Fruit fly (Drosophila melanogaster): ENCODE measurements around the gene CG18417.

The CG18417 gene

dm6 chr3L:7399770-7400169 is at the start of gene CG18417:
TSS of gene CG18417 (plus strand) at chr3L:7400070.
- TF ChIP-seq CG8478 (optimal IDR thresholded peaks at IDR 0.05): no peak
- no peak for TF ChIP-seq CTCF (optimal IDR thresholded peaks at IDR 0.05)

dm6 chr3L:7356386-7357117 is 43.3 kb upstream of the CG18417 start, which contains the start of gene CTCF:
TSS of gene CTCF (minus strand) at chr3L:7356713.
- TF ChIP-seq CG8478 (optimal IDR thresholded peaks at IDR 0.05): no peak
- TF ChIP-seq CTCF (optimal IDR thresholded peaks at IDR 0.05): peak; percentile 85 to 93

dm6 chr3L:7359827-7360323 is 40.0 kb upstream of the CG18417 start, which contains the start of gene pst:
TSS of gene pst (minus strand) at chr3L:7360263.
- TF ChIP-seq CTCF (optimal IDR thresholded peaks at IDR 0.05) (no peak), CG8478 (optimal IDR thresholded peaks at IDR 0.05) (no peak)

dm6 chr3L:7360324-7360852 is 39.5 kb upstream of the CG18417 start, which contains the start of gene Sec63:
TSS of gene Sec63 (plus strand) at chr3L:7360561.
- no peak for TF ChIP-seq CG8478 (optimal IDR thresholded peaks at IDR 0.05)
- TF ChIP-seq CTCF (optimal IDR thresholded peaks at IDR 0.05): peak; percentile 16 to 40

DNA sequence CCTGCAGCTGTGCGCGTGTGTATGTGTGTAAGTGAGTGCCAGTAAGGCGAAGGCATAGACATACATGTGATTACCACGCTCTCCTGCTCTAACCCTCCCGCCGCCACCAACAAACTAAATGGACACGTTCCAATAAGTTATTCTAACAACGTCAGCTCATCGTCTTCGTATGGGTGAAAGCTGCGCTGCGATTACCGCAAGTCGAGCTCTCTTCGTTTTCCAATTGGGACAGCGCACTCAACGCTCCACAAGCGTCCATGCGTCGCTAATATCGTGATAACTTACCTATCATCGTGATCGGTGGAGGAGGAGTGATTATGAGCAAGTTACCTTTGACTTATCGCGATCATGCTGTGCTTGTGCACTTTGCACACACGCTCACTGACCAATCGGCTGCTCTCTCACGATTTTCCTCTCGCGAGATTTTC is 38.8 kb upstream of the CG18417 start:
- no peak for TF ChIP-seq CTCF (optimal IDR thresholded peaks at IDR 0.05)
- no peak for TF ChIP-seq CG8478 (optimal IDR thresholded peaks at IDR 0.05)

DNA sequence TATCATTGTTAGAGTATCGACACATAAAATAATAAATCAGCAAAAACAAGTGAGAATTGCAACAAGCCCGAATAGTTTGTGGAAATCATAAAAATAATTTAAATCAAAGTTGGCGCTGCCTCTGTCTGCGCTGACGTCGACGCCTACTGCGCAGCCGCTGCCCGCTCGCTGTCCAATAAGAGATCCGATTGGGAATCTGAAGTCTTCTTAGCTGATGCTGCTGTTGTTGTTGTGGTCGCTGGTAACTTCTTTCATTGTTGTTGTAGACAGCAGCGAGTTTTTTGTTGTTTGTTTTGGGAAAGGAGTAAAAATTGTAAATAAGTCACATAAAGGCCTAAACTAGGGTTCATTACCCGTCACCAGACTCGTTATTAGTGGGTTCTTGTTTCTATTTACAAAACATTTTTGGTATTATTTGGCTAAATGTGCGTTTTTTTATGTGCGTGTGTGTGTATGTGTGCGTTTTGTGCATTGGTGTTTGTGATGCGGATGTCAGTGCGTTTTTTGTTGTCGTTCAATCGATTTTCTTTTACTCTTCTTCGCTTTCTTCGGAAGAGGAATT is 35.1 kb upstream of the CG18417 start:
- no peak for TF ChIP-seq CTCF (optimal IDR thresholded peaks at IDR 0.05)
- no peak for TF ChIP-seq CG8478 (optimal IDR thresholded peaks at IDR 0.05)

dm6 chr3L:7367798-7368678 is 31.8 kb upstream of the CG18417 start:
- TF ChIP-seq CG8478 (optimal IDR thresholded peaks at IDR 0.05) (no peak), CTCF (optimal IDR thresholded peaks at IDR 0.05) (no peak)

DNA sequence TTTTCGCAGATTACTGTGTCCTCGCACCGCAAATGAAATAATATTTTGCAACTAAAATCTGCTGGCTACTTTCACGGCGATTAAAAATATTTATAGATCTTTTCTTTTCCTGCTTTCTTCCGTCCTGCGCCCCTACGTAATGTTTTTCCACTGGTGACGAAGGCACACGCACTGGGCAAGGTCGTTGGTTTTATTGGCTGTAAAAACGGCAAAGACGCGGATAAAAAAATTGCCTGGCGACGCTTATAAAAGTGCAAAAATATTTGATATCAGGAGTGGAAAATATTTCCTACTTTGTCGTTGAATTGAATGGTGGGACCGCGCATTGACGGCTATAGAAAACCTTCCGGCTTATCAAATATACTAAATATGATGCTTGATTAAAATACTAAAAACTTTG is 30.9 kb upstream of the CG18417 start, which contains the start of gene Sh3beta:
Gene Sh3beta (minus strand): TSS at position 327 of the 400 bp plus-strand sequence.
- TF ChIP-seq CTCF (optimal IDR thresholded peaks at IDR 0.05) (no peak), CG8478 (optimal IDR thresholded peaks at IDR 0.05) (no peak)

DNA sequence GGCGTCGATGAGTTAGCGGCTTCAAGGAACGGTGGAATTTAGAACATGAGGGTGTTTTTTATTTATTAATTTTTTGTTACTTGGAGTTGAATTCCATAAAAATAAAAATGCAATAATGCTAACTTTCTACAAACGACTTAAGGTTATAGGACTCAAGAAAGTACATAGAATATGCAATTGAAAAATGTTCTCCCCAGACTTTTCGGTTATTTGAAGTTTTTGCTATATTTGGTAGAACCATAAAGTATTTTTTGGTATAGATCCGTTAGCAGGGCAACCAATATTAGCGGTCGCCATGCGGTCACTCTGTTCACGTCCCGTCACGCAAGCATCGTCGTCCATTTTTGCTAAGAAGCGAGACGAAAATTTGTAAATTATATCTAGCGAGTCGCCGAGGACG is 30.3 kb upstream of the CG18417 start, which contains the start of gene akirin:
Gene akirin (plus strand): TSS at position 301 of the 400 bp plus-strand sequence.
- TF ChIP-seq CTCF (optimal IDR thresholded peaks at IDR 0.05) (no peak), CG8478 (optimal IDR thresholded peaks at IDR 0.05) (no peak)

dm6 chr3L:7370231-7370882 is 29.5 kb upstream of the CG18417 start:
- TF ChIP-seq CTCF (optimal IDR thresholded peaks at IDR 0.05) (no peak), CG8478 (optimal IDR thresholded peaks at IDR 0.05) (no peak)

DNA sequence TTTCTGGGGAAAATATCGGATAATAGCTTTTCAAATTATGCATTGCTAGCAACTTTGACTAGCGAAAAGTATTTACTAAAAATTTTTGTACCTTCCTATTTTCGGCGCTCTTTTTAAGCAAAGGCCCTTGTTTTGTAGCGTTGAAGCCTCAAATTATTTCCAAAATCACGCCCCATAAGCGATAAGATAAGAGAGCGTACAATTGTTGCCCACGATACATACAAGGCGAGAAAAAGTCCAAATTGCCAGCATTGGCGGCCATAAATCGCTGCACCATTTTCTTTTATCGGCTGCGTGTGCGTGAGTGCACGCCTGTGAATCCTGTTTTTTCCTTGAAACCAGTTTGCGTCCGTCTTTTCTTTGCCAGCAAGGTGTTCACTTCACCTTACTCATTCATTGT is 28.6 kb upstream of the CG18417 start:
- TF ChIP-seq CTCF (optimal IDR thresholded peaks at IDR 0.05) (peak in 1 of 2 experiments; percentile 13), CG8478 (optimal IDR thresholded peaks at IDR 0.05) (no peak)

DNA sequence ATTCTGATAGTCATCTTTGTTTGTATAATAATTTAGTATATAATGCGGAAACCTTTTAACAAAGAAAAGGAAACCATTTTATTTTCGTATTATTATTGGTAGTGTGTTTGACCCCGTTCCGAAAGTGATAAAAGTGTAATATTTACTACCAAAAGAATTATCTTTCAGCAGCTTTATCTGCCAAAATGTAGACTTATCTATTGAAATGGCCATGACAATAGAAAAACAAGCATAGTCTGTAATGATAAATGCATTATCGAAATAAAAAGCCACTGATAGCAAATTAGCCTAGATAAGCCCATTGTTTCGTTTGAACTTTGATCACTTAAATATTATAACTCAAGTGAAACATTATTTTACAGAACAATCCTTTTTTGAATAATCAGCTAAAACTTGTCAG is 23.7 kb upstream of the CG18417 start:
- no peak for TF ChIP-seq CG8478 (optimal IDR thresholded peaks at IDR 0.05)
- TF ChIP-seq CTCF (optimal IDR thresholded peaks at IDR 0.05): no peak

- TF ChIP-seq CTCF (optimal IDR thresholded peaks at IDR 0.05) (no peak), CG8478 (optimal IDR thresholded peaks at IDR 0.05) (no peak)
Observed at dm6 chr3L:7376830-7377229, 23.0 kb upstream of the CG18417 start.

dm6 chr3L:7380395-7380794 is 19.5 kb upstream of the CG18417 start:
- TF ChIP-seq CTCF (optimal IDR thresholded peaks at IDR 0.05): no peak
- TF ChIP-seq CG8478 (optimal IDR thresholded peaks at IDR 0.05): no peak

Data from S2 (cell line).